Worm (Caenorhabditis elegans): ENCODE measurements around the gene F18E9.7.
A peak's percentile ranks its signal among the peaks of the same experiment; 100 is the strongest.
"Not testable (repeated sequence)": the region's sequence is repeated elsewhere in the genome, so short reads cannot be mapped to it uniquely, and the experiment has no call there.

The F18E9.7 gene

ce11 chrX:8612278-8612677 is 14.7 kb upstream of the F18E9.7 start:
- no peak for TF ChIP-seq elt-3 (tag; optimal IDR thresholded peaks at IDR 0.05)

- not testable (repeated sequence) for TF ChIP-seq nhr-12 (tag; optimal IDR thresholded peaks at IDR 0.05); unc-120 (tag; optimal IDR thresholded peaks at IDR 0.05; ENCODE audit: poor library complexity, severe bottlenecking); nhr-237 (tag; optimal IDR thresholded peaks at IDR 0.05)
These were observed 13.1 kb upstream of the F18E9.7 start, which contains the start of gene K01A12.4 for ce11 chrX:8610606-8611005. TSS of gene K01A12.4 (plus strand) at chrX:8610906.

- TF ChIP-seq ceh-39 (tag; optimal IDR thresholded peaks at IDR 0.05) (no peak), mab-5 (tag; optimal IDR thresholded peaks at IDR 0.05) (no peak), flh-1 (GFP tag; optimal IDR thresholded peaks at IDR 0.05) (no peak), mep-1 (tag; optimal IDR thresholded peaks at IDR 0.05) (no peak), elt-1 (tag; optimal IDR thresholded peaks at IDR 0.05; ENCODE audit: borderline replicate concordance, insufficient read depth) (no peak), ceh-43 (GFP tag; optimal IDR thresholded peaks at IDR 0.05) (no peak)
These were observed 11.2 kb upstream of the F18E9.7 start for ce11 chrX:8608756-8609155.

ce11 chrX:8605005-8605404 is 7.5 kb upstream of the F18E9.7 start, which contains the start of the genes H35N09.2 and H35N09.1:
TSS of gene H35N09.2 (minus strand) at chrX:8605058.
TSS of gene H35N09.1 (plus strand) at chrX:8605339.
- TF ChIP-seq ceh-39 (tag; optimal IDR thresholded peaks at IDR 0.05) (peak; percentile 81), ceh-43 (GFP tag; optimal IDR thresholded peaks at IDR 0.05) (no peak), blmp-1 (tag; optimal IDR thresholded peaks at IDR 0.05) (no peak), ces-1 (GFP tag; optimal IDR thresholded peaks at IDR 0.05) (no peak), mls-2 (tag; optimal IDR thresholded peaks at IDR 0.05) (no peak), lin-13 (tag; optimal IDR thresholded peaks at IDR 0.05) (peak; percentile 1), snpc-4 (tag; optimal IDR thresholded peaks at IDR 0.05) (no peak), mep-1 (tag; optimal IDR thresholded peaks at IDR 0.05) (peak; percentile 27), nhr-12 (tag; optimal IDR thresholded peaks at IDR 0.05) (no peak), unc-62 (GFP tag; optimal IDR thresholded peaks at IDR 0.05) (no peak), pha-4 (tag; optimal IDR thresholded peaks at IDR 0.05) (peak; percentile 63), ztf-11 (tag; optimal IDR thresholded peaks at IDR 0.05) (no peak), hlh-1 (tag; optimal IDR thresholded peaks at IDR 0.05) (peak; percentile 37)

ce11 chrX:8604160-8604559 is 6.6 kb upstream of the F18E9.7 start:
- TF ChIP-seq tbx-8 (GFP tag; optimal IDR thresholded peaks at IDR 0.05) (no peak), pha-4 (tag; optimal IDR thresholded peaks at IDR 0.05) (no peak), snpc-4 (tag; optimal IDR thresholded peaks at IDR 0.05) (no peak), bed-3 (GFP tag; optimal IDR thresholded peaks at IDR 0.05) (no peak), ceh-83 (GFP tag; optimal IDR thresholded peaks at IDR 0.05) (no peak), elt-3 (tag; optimal IDR thresholded peaks at IDR 0.05) (no peak), mls-2 (tag; optimal IDR thresholded peaks at IDR 0.05) (no peak), unc-62 (GFP tag; optimal IDR thresholded peaks at IDR 0.05) (no peak), zip-8 (tag; optimal IDR thresholded peaks at IDR 0.05) (no peak)

ce11 chrX:8602722-8603427 is 5.3 kb upstream of the F18E9.7 start:
- TF ChIP-seq blmp-1 (tag; optimal IDR thresholded peaks at IDR 0.05) (no peak), ceh-43 (GFP tag; optimal IDR thresholded peaks at IDR 0.05) (peak; percentile 55), ham-2 (GFP tag; optimal IDR thresholded peaks at IDR 0.05) (no peak), hlh-1 (tag; optimal IDR thresholded peaks at IDR 0.05) (no peak), M03D4.4 (tag; optimal IDR thresholded peaks at IDR 0.05) (peak; percentile 62), nhr-2 (tag; optimal IDR thresholded peaks at IDR 0.05) (no peak), drap-1 (GFP tag; optimal IDR thresholded peaks at IDR 0.05) (no peak), zip-8 (tag; optimal IDR thresholded peaks at IDR 0.05) (no peak), unc-39 (tag; optimal IDR thresholded peaks at IDR 0.05) (no peak), sptf-1 (tag; optimal IDR thresholded peaks at IDR 0.05) (peak; percentile 79), unc-120 (tag; optimal IDR thresholded peaks at IDR 0.05; ENCODE audit: poor library complexity, severe bottlenecking) (peak; percentile 21), bed-3 (GFP tag; optimal IDR thresholded peaks at IDR 0.05) (no peak), flh-1 (GFP tag; optimal IDR thresholded peaks at IDR 0.05) (no peak), unc-62 (GFP tag; optimal IDR thresholded peaks at IDR 0.05) (no peak), nhr-12 (tag; optimal IDR thresholded peaks at IDR 0.05) (no peak), snpc-4 (tag; optimal IDR thresholded peaks at IDR 0.05) (no peak), cnd-1 (tag; optimal IDR thresholded peaks at IDR 0.05) (no peak), elt-1 (tag; optimal IDR thresholded peaks at IDR 0.05; ENCODE audit: borderline replicate concordance, insufficient read depth) (no peak), lin-32 (GFP tag; optimal IDR thresholded peaks at IDR 0.05) (no peak), ztf-11 (tag; optimal IDR thresholded peaks at IDR 0.05) (no peak), sem-2 (GFP tag; optimal IDR thresholded peaks at IDR 0.05) (no peak), nhr-28 (tag; optimal IDR thresholded peaks at IDR 0.05) (no peak), nhr-76 (tag; optimal IDR thresholded peaks at IDR 0.05) (no peak), mep-1 (tag; optimal IDR thresholded peaks at IDR 0.05) (no peak), mls-2 (tag; optimal IDR thresholded peaks at IDR 0.05) (peak; percentile 53), pha-4 (tag; optimal IDR thresholded peaks at IDR 0.05) (no peak), nhr-237 (tag; optimal IDR thresholded peaks at IDR 0.05) (no peak), lsy-2 (tag; optimal IDR thresholded peaks at IDR 0.05) (no peak), ceh-83 (GFP tag; optimal IDR thresholded peaks at IDR 0.05) (peak; percentile 63), lin-13 (tag; optimal IDR thresholded peaks at IDR 0.05) (no peak), ceh-39 (tag; optimal IDR thresholded peaks at IDR 0.05) (no peak), tbx-8 (GFP tag; optimal IDR thresholded peaks at IDR 0.05) (no peak), mab-5 (tag; optimal IDR thresholded peaks at IDR 0.05) (no peak), ces-1 (GFP tag; optimal IDR thresholded peaks at IDR 0.05) (no peak), elt-3 (tag; optimal IDR thresholded peaks at IDR 0.05) (no peak)

Data from whole organism, mixed stage, embryonic.